Fruit fly (Drosophila melanogaster): ENCODE measurements around the gene jumu.

dm6 chr3R:10330734-10331642 lies 19.0 kb upstream of the jumu start, which contains the start of the genes Bruce and CG12818:
- no peak for TF ChIP-seq Gug (GFP tag; IDR thresholded peaks at IDR 0.05)
- no peak for TF ChIP-seq CG3032 (tag; optimal IDR thresholded peaks at IDR 0.05)
- TF ChIP-seq acj6 (GFP tag; optimal IDR thresholded peaks at IDR 0.05), result no peak
- TF ChIP-seq CG7368 (GFP tag; optimal IDR thresholded peaks at IDR 0.05), result no peak
- no peak for TF ChIP-seq OdsH (GFP tag; optimal IDR thresholded peaks at IDR 0.05)
- TF ChIP-seq CG32006 (GFP tag; optimal IDR thresholded peaks at IDR 0.05), result no peak
